3 fruit fly cellular contexts compared by ENCODE assay signal in genomic region chr3R:29218001-29218400, dm6.
TF ChIP-seq lines count a peak whose summit lies in the region.

No protein-coding gene starts in this region.

- TF ChIP-seq CTCF in whole organism, embryonic (GFP tag; optimal IDR thresholded peaks at IDR 0.05; lab: Kevin White, UChicago): no peak

TF ChIP-seq in whole organism, embryonic, 481 proteins besides CTCF, POLR2A, EP300 and RAD21 (continues in another document):
- TF ChIP-seq CG1024 (GFP tag; IDR thresholded peaks at IDR 0.05; lab: Robert Waterston, UW) (no peak), CG11504 (tag; optimal IDR thresholded peaks at IDR 0.05; lab: Kevin White, UChicago) (peak; percentile 16), run (tag; optimal IDR thresholded peaks at IDR 0.05; lab: Kevin White, UChicago) (no peak), CG1603 (tag; optimal IDR thresholded peaks at IDR 0.05; lab: Kevin White, UChicago) (peak; percentile 33), CG10979 (tag; optimal IDR thresholded peaks at IDR 0.05; lab: Kevin White, UChicago) (peak; percentile 37), hb (GFP tag; IDR thresholded peaks at IDR 0.05; lab: Robert Waterston, UW; ENCODE audit: partially characterized antibody) (no peak), dmrt11E (tag; optimal IDR thresholded peaks at IDR 0.05; lab: Kevin White, UChicago) (peak; percentile 50), Med (GFP tag; lab: Kevin White, UChicago) (peak; percentile 8), ara (GFP tag; IDR thresholded peaks at IDR 0.05; lab: Robert Waterston, UW) (peak; percentile 6; the same call in 1 of the 2 replicates), usp (GFP tag; optimal IDR thresholded peaks at IDR 0.05; lab: Kevin White, UChicago) (no peak), CG14710 (tag; optimal IDR thresholded peaks at IDR 0.05; lab: Kevin White, UChicago) (peak; percentile 15), CG18262 (tag; optimal IDR thresholded peaks at IDR 0.05; lab: Kevin White, UChicago) (peak; percentile 57), D19A (tag; optimal IDR thresholded peaks at IDR 0.05; lab: Kevin White, UChicago) (peak; percentile 23), bsh (GFP tag; optimal IDR thresholded peaks at IDR 0.05; lab: Kevin White, UChicago) (peak in 1 of 2 experiments; percentile 48), Dfd (GFP tag; optimal IDR thresholded peaks at IDR 0.05; lab: Kevin White, UChicago) (no peak), CG17829 (tag; optimal IDR thresholded peaks at IDR 0.05; lab: Kevin White, UChicago) (peak; percentile 3), gcm (GFP tag; optimal IDR thresholded peaks at IDR 0.05; lab: Kevin White, UChicago) (no peak), CG2712 (tag; optimal IDR thresholded peaks at IDR 0.05; lab: Kevin White, UChicago) (peak; percentile 46), CG7839 (tag; optimal IDR thresholded peaks at IDR 0.05; lab: Kevin White, UChicago) (peak; percentile 22), Xrp1 (GFP tag; IDR thresholded peaks at IDR 0.05; lab: Robert Waterston, UW) (0 out of 2 replicates have a peak, but pooled peaks have one; percentile 33), CG31441 (GFP tag; IDR thresholded peaks at IDR 0.05; lab: Robert Waterston, UW) (peak; percentile 50), CG12391 (tag; optimal IDR thresholded peaks at IDR 0.05; lab: Kevin White, UChicago) (peak; percentile 29), Blimp-1 (GFP tag; optimal IDR thresholded peaks at IDR 0.05; lab: Kevin White, UChicago) (peak; percentile 28), CG8290 (GFP tag; optimal IDR thresholded peaks at IDR 0.05; lab: Kevin White, UChicago) (no peak), CG8290 (tag; optimal IDR thresholded peaks at IDR 0.05; lab: Kevin White, UChicago) (no peak), grau (tag; optimal IDR thresholded peaks at IDR 0.05; lab: Kevin White, UChicago) (peak; percentile 7), CG4360 (GFP tag; IDR thresholded peaks at IDR 0.05; lab: Robert Waterston, UW) (no peak; the same call in 1 of the 2 replicates), Sox102F (GFP tag; optimal IDR thresholded peaks at IDR 0.05; lab: Kevin White, UChicago) (peak; percentile 23), fd96Cb (tag; optimal IDR thresholded peaks at IDR 0.05; lab: Kevin White, UChicago) (peak; percentile 11), Dek (tag; optimal IDR thresholded peaks at IDR 0.05; lab: Kevin White, UChicago) (no peak)

TF ChIP-seq in whole organism, prepupa, 60 proteins besides CTCF, POLR2A, EP300 and RAD21 (continues in another document):
- TF ChIP-seq CG34406 (GFP tag; optimal IDR thresholded peaks at IDR 0.05; lab: Kevin White, UChicago): no peak
- no peak for TF ChIP-seq Ets21C (GFP tag; optimal IDR thresholded peaks at IDR 0.05; lab: Kevin White, UChicago)
- TF ChIP-seq ss (GFP tag; optimal IDR thresholded peaks at IDR 0.05; lab: Kevin White, UChicago): no peak
- TF ChIP-seq Sox14 (GFP tag; optimal IDR thresholded peaks at IDR 0.05; lab: Kevin White, UChicago): no peak
- no peak for TF ChIP-seq CG4318 (GFP tag; optimal IDR thresholded peaks at IDR 0.05; lab: Kevin White, UChicago)
- TF ChIP-seq topi (GFP tag; optimal IDR thresholded peaks at IDR 0.05; lab: Kevin White, UChicago): no peak
- peak; percentile 15 for TF ChIP-seq OdsH (GFP tag; optimal IDR thresholded peaks at IDR 0.05; lab: Kevin White, UChicago)
- TF ChIP-seq CG31627 (GFP tag; optimal IDR thresholded peaks at IDR 0.05; lab: Kevin White, UChicago): no peak
- TF ChIP-seq Met (GFP tag; optimal IDR thresholded peaks at IDR 0.05; lab: Kevin White, UChicago): peak; percentile 11
- no peak for TF ChIP-seq CG6854 (GFP tag; optimal IDR thresholded peaks at IDR 0.05; lab: Kevin White, UChicago)
- peak; percentile 1 for TF ChIP-seq esn (GFP tag; optimal IDR thresholded peaks at IDR 0.05; lab: Kevin White, UChicago)
- no peak for TF ChIP-seq CG3919 (GFP tag; optimal IDR thresholded peaks at IDR 0.05; lab: Kevin White, UChicago)
- no peak for TF ChIP-seq CG8319 (GFP tag; optimal IDR thresholded peaks at IDR 0.05; lab: Kevin White, UChicago)
- TF ChIP-seq CG15336 (GFP tag; IDR thresholded peaks at IDR 0.05; lab: Robert Waterston, UW): no peak
- TF ChIP-seq Hr38 (GFP tag; optimal IDR thresholded peaks at IDR 0.05; lab: Kevin White, UChicago): no peak
- TF ChIP-seq Eip78C (GFP tag; lab: Kevin White, UChicago): peak; percentile 76
- no peak for TF ChIP-seq acj6 (GFP tag; optimal IDR thresholded peaks at IDR 0.05; lab: Kevin White, UChicago)
- no peak for TF ChIP-seq Lpt (GFP tag; optimal IDR thresholded peaks at IDR 0.05; lab: Kevin White, UChicago)
- no peak for TF ChIP-seq CG10631 (GFP tag; optimal IDR thresholded peaks at IDR 0.05; lab: Kevin White, UChicago)
- no peak for TF ChIP-seq cyc (GFP tag; optimal IDR thresholded peaks at IDR 0.05; lab: Kevin White, UChicago)
- no peak for TF ChIP-seq pdm3 (GFP tag; optimal IDR thresholded peaks at IDR 0.05; lab: Kevin White, UChicago)
- no peak for TF ChIP-seq Ets96B (tag; optimal IDR thresholded peaks at IDR 0.05; lab: Kevin White, UChicago)
- TF ChIP-seq CG32006 (GFP tag; optimal IDR thresholded peaks at IDR 0.05; lab: Kevin White, UChicago): peak; percentile 28
- no peak for TF ChIP-seq fd59A (GFP tag; optimal IDR thresholded peaks at IDR 0.05; lab: Kevin White, UChicago)
- TF ChIP-seq achi (GFP tag; optimal IDR thresholded peaks at IDR 0.05; lab: Kevin White, UChicago): no peak
- TF ChIP-seq CG1621 (tag; optimal IDR thresholded peaks at IDR 0.05; lab: Kevin White, UChicago): no peak
- TF ChIP-seq CG10669 (GFP tag; optimal IDR thresholded peaks at IDR 0.05; lab: Kevin White, UChicago): no peak
- no peak for TF ChIP-seq salr (GFP tag; optimal IDR thresholded peaks at IDR 0.05; lab: Kevin White, UChicago)
- TF ChIP-seq Hr4 (GFP tag; optimal IDR thresholded peaks at IDR 0.05; lab: Kevin White, UChicago): peak; percentile 24
- no peak for TF ChIP-seq CG11762 (GFP tag; optimal IDR thresholded peaks at IDR 0.05; lab: Kevin White, UChicago; ENCODE audit: insufficient read depth)
- no peak for TF ChIP-seq Blimp-1 (GFP tag; optimal IDR thresholded peaks at IDR 0.05; lab: Kevin White, UChicago)
- TF ChIP-seq Gug (GFP tag; IDR thresholded peaks at IDR 0.05; lab: Robert Waterston, UW): no peak
- no peak for TF ChIP-seq Sox15 (GFP tag; optimal IDR thresholded peaks at IDR 0.05; lab: Kevin White, UChicago)
- TF ChIP-seq Hr39 (GFP tag; optimal IDR thresholded peaks at IDR 0.05; lab: Kevin White, UChicago): no peak
- no peak for TF ChIP-seq Sox102F (GFP tag; optimal IDR thresholded peaks at IDR 0.05; lab: Kevin White, UChicago)

TF ChIP-seq in whole organism, pupa, 21 proteins besides CTCF, POLR2A, EP300 and RAD21:
- peak; percentile 16 for TF ChIP-seq CG8301 (tag; optimal IDR thresholded peaks at IDR 0.05; lab: Kevin White, UChicago)
- peak; percentile 3 for TF ChIP-seq CG8159 (tag; optimal IDR thresholded peaks at IDR 0.05; lab: Kevin White, UChicago)
- no peak for TF ChIP-seq Pif1B (GFP tag; optimal IDR thresholded peaks at IDR 0.05; lab: Kevin White, UChicago)

Comparison
In these comparisons a context has a peak if more than half of its experiments do, and no peak if none do; other contexts are left out.
1. Of the 7 proteins assayed by ChIP-seq in both whole organism, embryonic and whole organism, prepupa: peak only in whole organism, embryonic: Blimp-1 and Sox102F; only in whole organism, prepupa: none; in both: none; in neither: 5.